Worm (Caenorhabditis elegans): Measurements from ENCODE around the gene ebp-1.
"Not testable (repeated sequence)": the region's sequence is repeated elsewhere in the genome, so short reads cannot be mapped to it uniquely, and the experiment has no call there.

The ebp-1 gene

DNA sequence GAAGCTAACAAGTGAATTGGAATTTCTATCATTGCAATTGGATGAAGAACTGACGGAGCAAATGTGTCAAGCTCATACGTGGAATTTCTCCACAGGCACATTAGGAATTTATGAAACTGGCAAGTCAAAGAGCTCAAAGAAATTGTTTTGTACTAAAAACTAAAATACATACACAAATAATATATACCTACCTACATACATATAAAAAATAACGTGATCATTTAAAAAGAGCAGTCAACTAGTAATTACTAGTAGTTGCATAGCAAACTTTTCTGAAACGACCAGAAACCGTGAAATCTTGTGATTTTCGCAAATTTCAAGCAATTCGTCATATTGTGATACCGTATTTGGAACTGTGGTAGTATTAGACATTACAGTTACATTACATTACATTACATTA, 29.3 kb upstream of the ebp-1 start, which contains the start of gene srh-133:
srh-133 (minus strand) TSS at position 101 of the 400 bp plus-strand sequence.
- no peak for TF ChIP-seq sem-2 (GFP tag; optimal IDR thresholded peaks at IDR 0.05)
- no peak for TF ChIP-seq lin-13 (tag; optimal IDR thresholded peaks at IDR 0.05)
- no peak for TF ChIP-seq mab-5 (tag; optimal IDR thresholded peaks at IDR 0.05)
- TF ChIP-seq flh-1 (GFP tag; optimal IDR thresholded peaks at IDR 0.05): no peak
- TF ChIP-seq sptf-1 (tag; optimal IDR thresholded peaks at IDR 0.05): no peak
- TF ChIP-seq zip-8 (tag; optimal IDR thresholded peaks at IDR 0.05): no peak
- no peak for TF ChIP-seq unc-120 (tag; optimal IDR thresholded peaks at IDR 0.05; ENCODE audit: poor library complexity, severe bottlenecking)
- no peak for TF ChIP-seq lin-32 (GFP tag; optimal IDR thresholded peaks at IDR 0.05)
- no peak for TF ChIP-seq snpc-4 (tag; optimal IDR thresholded peaks at IDR 0.05)
- TF ChIP-seq nhr-76 (tag; optimal IDR thresholded peaks at IDR 0.05): no peak
- no peak for TF ChIP-seq unc-39 (tag; optimal IDR thresholded peaks at IDR 0.05)

DNA sequence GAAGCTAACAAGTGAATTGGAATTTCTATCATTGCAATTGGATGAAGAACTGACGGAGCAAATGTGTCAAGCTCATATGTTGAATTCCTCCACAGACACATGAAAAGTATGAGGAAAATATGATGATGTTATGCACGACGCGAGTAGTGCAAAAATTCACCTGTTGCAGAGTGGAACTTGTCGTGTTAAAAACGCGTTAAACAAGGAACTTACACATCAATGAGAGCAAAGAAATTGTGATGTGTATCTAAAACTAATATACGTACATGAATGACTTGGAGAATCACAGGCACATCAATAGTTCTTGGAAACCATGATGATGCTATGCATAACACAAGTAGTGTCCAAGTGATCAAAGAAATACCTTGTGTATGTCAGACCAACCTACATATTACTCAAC, 26.1 kb upstream of the ebp-1 start, which contains the start of gene srh-134:
srh-134 (minus strand) TSS at position 101 of the 400 bp plus-strand sequence.
- TF ChIP-seq sptf-1 (tag; optimal IDR thresholded peaks at IDR 0.05) (no peak), mls-2 (tag; optimal IDR thresholded peaks at IDR 0.05) (no peak), nhr-76 (tag; optimal IDR thresholded peaks at IDR 0.05) (no peak), unc-62 (GFP tag; optimal IDR thresholded peaks at IDR 0.05) (no peak), nhr-237 (tag; optimal IDR thresholded peaks at IDR 0.05) (no peak), sem-2 (GFP tag; optimal IDR thresholded peaks at IDR 0.05) (no peak), bed-3 (GFP tag; optimal IDR thresholded peaks at IDR 0.05) (no peak), nhr-2 (tag; optimal IDR thresholded peaks at IDR 0.05) (no peak), elt-3 (tag; optimal IDR thresholded peaks at IDR 0.05) (no peak)

DNA sequence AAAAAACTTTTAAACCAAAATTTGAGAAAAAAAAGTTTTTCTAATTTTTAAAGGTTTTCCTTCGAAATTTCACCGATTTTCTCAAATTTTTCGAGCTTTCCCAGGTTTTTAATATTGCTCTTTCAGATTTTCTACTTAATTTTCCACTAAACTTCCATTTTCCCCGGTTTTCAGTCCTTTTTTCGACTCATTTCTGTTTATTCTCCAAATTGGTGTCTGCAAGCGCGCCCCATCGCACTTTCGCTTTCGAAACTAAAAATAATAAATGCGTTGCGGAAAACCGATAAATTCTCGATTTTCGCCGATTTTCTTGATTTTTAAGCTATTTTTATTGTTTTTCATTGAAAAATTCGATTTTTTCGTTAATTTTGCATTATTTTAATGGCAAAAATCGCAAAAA, 21.9 kb upstream of the ebp-1 start:
- no peak for TF ChIP-seq M03D4.4 (tag; optimal IDR thresholded peaks at IDR 0.05)
- no peak for TF ChIP-seq mls-2 (tag; optimal IDR thresholded peaks at IDR 0.05)
- no peak for TF ChIP-seq snpc-4 (tag; optimal IDR thresholded peaks at IDR 0.05)
- no peak for TF ChIP-seq ceh-43 (GFP tag; optimal IDR thresholded peaks at IDR 0.05)
- TF ChIP-seq unc-39 (tag; optimal IDR thresholded peaks at IDR 0.05): no peak
- TF ChIP-seq ces-1 (GFP tag; optimal IDR thresholded peaks at IDR 0.05): peak; percentile 20
- TF ChIP-seq ceh-39 (tag; optimal IDR thresholded peaks at IDR 0.05): peak; percentile 35
- no peak for TF ChIP-seq nhr-76 (tag; optimal IDR thresholded peaks at IDR 0.05)
- TF ChIP-seq blmp-1 (tag; optimal IDR thresholded peaks at IDR 0.05): peak; percentile 60

DNA sequence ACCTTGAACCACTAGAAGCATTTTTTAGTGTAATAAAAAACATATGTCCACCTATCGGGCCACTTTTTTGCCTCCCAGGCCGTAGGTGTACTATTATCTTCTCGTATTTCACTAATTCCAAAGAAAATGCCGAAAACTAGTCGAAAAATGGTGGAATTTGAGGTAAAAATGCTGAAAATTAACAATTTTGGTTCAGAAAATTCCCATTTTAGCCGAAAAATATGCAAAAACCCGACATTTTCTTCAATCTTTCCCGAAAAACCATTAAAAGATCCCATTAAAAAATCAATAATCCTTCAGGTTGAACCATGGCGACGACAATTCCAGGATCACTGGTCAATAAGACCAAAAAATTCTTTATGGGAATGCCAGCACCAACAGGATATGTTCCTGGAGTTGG, 21.2 kb upstream of the ebp-1 start, which contains the start of gene prp-6:
prp-6 (plus strand) TSS at position 301 of the 400 bp plus-strand sequence.
- TF ChIP-seq lsy-2 (tag; optimal IDR thresholded peaks at IDR 0.05) (no peak), ceh-39 (tag; optimal IDR thresholded peaks at IDR 0.05) (no peak), elt-1 (tag; optimal IDR thresholded peaks at IDR 0.05; ENCODE audit: borderline replicate concordance, insufficient read depth) (no peak), nhr-237 (tag; optimal IDR thresholded peaks at IDR 0.05) (no peak), hlh-1 (tag; optimal IDR thresholded peaks at IDR 0.05) (peak; percentile 4)

DNA sequence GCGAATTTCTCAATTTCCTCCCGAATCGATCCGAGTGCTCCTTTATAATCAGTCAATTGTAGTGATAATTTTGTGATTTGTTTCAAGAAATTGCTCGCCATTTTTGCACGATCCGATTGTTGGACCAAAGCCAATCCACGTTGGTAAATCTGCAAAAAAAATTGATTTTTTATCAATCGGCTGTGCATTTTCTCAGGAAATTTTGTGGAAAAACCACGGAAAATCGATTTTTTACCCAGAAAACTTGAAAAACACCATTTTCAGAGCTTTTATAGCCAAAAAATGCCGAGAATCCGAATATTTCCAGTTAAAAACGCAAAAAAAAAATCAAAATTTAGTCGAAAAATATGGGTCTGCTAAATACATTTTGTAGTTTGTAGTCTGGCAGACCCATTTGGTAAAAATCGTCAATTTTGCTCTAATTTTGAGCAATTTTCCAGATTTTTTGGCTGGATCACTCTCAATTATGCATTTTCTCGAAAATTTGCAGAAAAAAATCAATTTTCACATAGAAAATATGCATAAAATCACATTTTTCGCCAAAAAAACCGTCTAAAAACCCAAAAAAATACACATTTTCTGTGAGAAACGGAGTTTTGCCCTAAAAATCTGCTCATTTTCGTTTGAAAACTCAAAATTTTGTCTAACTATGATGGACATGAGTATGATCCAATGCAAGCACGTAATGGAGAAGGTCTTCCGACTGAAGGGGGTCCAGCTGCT, 12.1 kb downstream of the ebp-1 start, which contains the start of the genes Y59A8B.25 and ebp-3:
Y59A8B.25 (minus strand) TSS at position 101 of the 723 bp plus-strand sequence.
ebp-3 (plus strand) TSS at position 673 of the 723 bp plus-strand sequence.
- TF ChIP-seq ham-2 (GFP tag; optimal IDR thresholded peaks at IDR 0.05); lsy-2 (tag; optimal IDR thresholded peaks at IDR 0.05); unc-39 (tag; optimal IDR thresholded peaks at IDR 0.05): not testable (repeated sequence)

DNA sequence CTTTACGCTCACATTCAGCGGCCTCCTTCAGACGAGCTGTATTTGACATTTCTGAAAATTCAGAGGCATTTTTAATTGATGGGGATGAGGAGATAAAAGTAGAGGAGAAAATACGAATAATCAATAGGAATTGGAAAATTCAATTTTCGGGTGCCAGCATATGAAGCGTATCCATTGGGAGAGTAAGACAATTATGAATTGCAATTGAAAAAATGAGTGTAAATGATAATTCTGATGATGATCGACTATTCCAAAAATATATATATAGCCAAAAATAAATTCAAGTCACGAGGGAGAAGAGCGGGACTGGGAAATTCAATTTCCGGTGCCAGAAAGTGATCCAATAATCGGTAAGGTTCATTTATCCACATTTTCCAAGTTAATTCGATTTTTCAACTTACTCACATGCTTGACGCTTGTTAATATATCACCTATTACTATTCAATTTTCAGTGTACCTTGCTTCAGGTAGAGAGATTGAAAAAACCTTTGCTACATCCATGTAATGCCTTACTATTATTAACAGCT, 22.9 kb downstream of the ebp-1 start, which contains the start of gene Y59A8B.8:
Y59A8B.8 (minus strand) TSS at position 51 of the 527 bp plus-strand sequence.
- no peak for TF ChIP-seq unc-62 (GFP tag; optimal IDR thresholded peaks at IDR 0.05)
- TF ChIP-seq ces-1 (GFP tag; optimal IDR thresholded peaks at IDR 0.05): peak; percentile 63

DNA sequence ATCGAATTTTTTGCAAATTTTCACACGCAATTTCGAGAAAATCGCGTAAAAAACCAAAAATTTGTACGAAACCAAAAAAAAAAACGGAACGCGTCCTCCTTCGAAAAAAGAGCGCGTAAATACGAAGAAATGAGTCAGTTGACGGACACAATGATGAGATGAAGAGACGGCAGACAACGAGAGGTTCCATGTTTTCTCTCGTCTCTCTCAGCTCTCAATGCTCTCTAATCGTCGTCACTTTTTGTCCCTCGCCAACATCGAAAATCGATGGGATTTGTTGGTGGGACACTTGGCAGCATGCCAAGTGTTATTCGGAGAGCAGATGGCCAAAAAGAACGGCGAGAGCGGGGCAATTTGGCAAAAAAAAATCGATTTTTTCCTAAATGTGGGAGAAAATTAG, 35.8 kb downstream of the ebp-1 start:
- TF ChIP-seq snpc-4 (tag; optimal IDR thresholded peaks at IDR 0.05): no peak
- no peak for TF ChIP-seq unc-120 (tag; optimal IDR thresholded peaks at IDR 0.05; ENCODE audit: poor library complexity, severe bottlenecking)
- TF ChIP-seq drap-1 (GFP tag; optimal IDR thresholded peaks at IDR 0.05): peak; percentile 40
- no peak for TF ChIP-seq M03D4.4 (tag; optimal IDR thresholded peaks at IDR 0.05)
- TF ChIP-seq pha-4 (tag; optimal IDR thresholded peaks at IDR 0.05): peak; percentile 18
- no peak for TF ChIP-seq unc-39 (tag; optimal IDR thresholded peaks at IDR 0.05)
- TF ChIP-seq zip-8 (tag; optimal IDR thresholded peaks at IDR 0.05): no peak
- peak; percentile 78 for TF ChIP-seq unc-62 (GFP tag; optimal IDR thresholded peaks at IDR 0.05)
- TF ChIP-seq flh-1 (GFP tag; optimal IDR thresholded peaks at IDR 0.05): no peak
- TF ChIP-seq nhr-12 (tag; optimal IDR thresholded peaks at IDR 0.05): peak; percentile 59
- peak; percentile 7 for TF ChIP-seq lsy-2 (tag; optimal IDR thresholded peaks at IDR 0.05)
- TF ChIP-seq nhr-237 (tag; optimal IDR thresholded peaks at IDR 0.05): no peak
- TF ChIP-seq ztf-11 (tag; optimal IDR thresholded peaks at IDR 0.05): no peak
- TF ChIP-seq mls-2 (tag; optimal IDR thresholded peaks at IDR 0.05): no peak
- TF ChIP-seq tbx-8 (GFP tag; optimal IDR thresholded peaks at IDR 0.05): no peak
- peak; percentile 47 for TF ChIP-seq mab-5 (tag; optimal IDR thresholded peaks at IDR 0.05)
- TF ChIP-seq hlh-1 (tag; optimal IDR thresholded peaks at IDR 0.05): peak; percentile 86
- no peak for TF ChIP-seq elt-1 (tag; optimal IDR thresholded peaks at IDR 0.05; ENCODE audit: borderline replicate concordance, insufficient read depth)
- peak; percentile 83 for TF ChIP-seq cnd-1 (tag; optimal IDR thresholded peaks at IDR 0.05)
- peak; percentile 86 for TF ChIP-seq ces-1 (GFP tag; optimal IDR thresholded peaks at IDR 0.05)
- peak; percentile 18 for TF ChIP-seq lin-32 (GFP tag; optimal IDR thresholded peaks at IDR 0.05)
- no peak for TF ChIP-seq ham-2 (GFP tag; optimal IDR thresholded peaks at IDR 0.05)
- TF ChIP-seq sptf-1 (tag; optimal IDR thresholded peaks at IDR 0.05): no peak

Measured in whole organism, mixed stage, embryonic.